Worm (Caenorhabditis elegans): ENCODE results near the gene taf-10.

- TF ChIP-seq skn-1 (tag; optimal IDR thresholded peaks at IDR 0.05): no peak
- TF ChIP-seq pha-4 (tag; optimal IDR thresholded peaks at IDR 0.05): no peak
- no peak for TF ChIP-seq nfya-1 (tag; optimal IDR thresholded peaks at IDR 0.05; ENCODE audit: insufficient read depth)
- TF ChIP-seq pqm-1 (tag; optimal IDR thresholded peaks at IDR 0.05): no peak
- TF ChIP-seq mdl-1 (tag; optimal IDR thresholded peaks at IDR 0.05): no peak
- TF ChIP-seq ceh-16 (tag; optimal IDR thresholded peaks at IDR 0.05): no peak
- no peak for TF ChIP-seq ztf-11 (tag; optimal IDR thresholded peaks at IDR 0.05)
- TF ChIP-seq nhr-25 (tag; optimal IDR thresholded peaks at IDR 0.05): no peak
- TF ChIP-seq snpc-4 (tag; optimal IDR thresholded peaks at IDR 0.05): no peak
- no peak for TF ChIP-seq elt-3 (tag; optimal IDR thresholded peaks at IDR 0.05)
Measured at ce11 chrV:4689234-4689633, 2.3 kb downstream of the taf-10 start, which contains the start of gene K03B4.1.
